Fruit fly (Drosophila melanogaster): ENCODE measurements around the gene CG4502.

CG4502 gene

dm6 chr2L:7204172-7204482, at the start of gene CG4502 (continued):
- TF ChIP-seq Bteb2 (GFP tag; optimal IDR thresholded peaks at IDR 0.05) (peak; percentile 51), Dp (GFP tag; optimal IDR thresholded peaks at IDR 0.05) (peak; percentile 100), CG8944 (GFP tag; optimal IDR thresholded peaks at IDR 0.05) (no peak), CG4820 (GFP tag; optimal IDR thresholded peaks at IDR 0.05) (no peak), MBD-R2 (GFP tag; IDR thresholded peaks at IDR 0.05) (peak; percentile 73), CG11456 (GFP tag; IDR thresholded peaks at IDR 0.05) (no peak), onecut (GFP tag; IDR thresholded peaks at IDR 0.05) (0 out of 2 replicates have a peak, but pooled peaks have one; percentile 8), CG8924 (tag; optimal IDR thresholded peaks at IDR 0.05) (peak; percentile 31), Ets97D (GFP tag; optimal IDR thresholded peaks at IDR 0.05) (peak; percentile 89), dmrt11E (tag; optimal IDR thresholded peaks at IDR 0.05) (no peak), sima (GFP tag; optimal IDR thresholded peaks at IDR 0.05) (no peak), Stat92E (GFP tag; optimal IDR thresholded peaks at IDR 0.05) (peak in 1 of 3 experiments; percentile 78), Sry-δ (GFP tag; optimal IDR thresholded peaks at IDR 0.05) (peak; percentile 98), pho (GFP tag; optimal IDR thresholded peaks at IDR 0.05) (peak; percentile 30), CG4617 (GFP tag; optimal IDR thresholded peaks at IDR 0.05; ENCODE audit: borderline replicate concordance) (no peak), vvl (GFP tag; IDR thresholded peaks at IDR 0.05) (peak; percentile 52), CG10431 (GFP tag; optimal IDR thresholded peaks at IDR 0.05) (no peak), Gsc (GFP tag; IDR thresholded peaks at IDR 0.05) (no peak), sim (GFP tag; IDR thresholded peaks at IDR 0.05) (no peak), tna (GFP tag; IDR thresholded peaks at IDR 0.05; ENCODE audit: partially characterized antibody) (peak; percentile 98), lilli (GFP tag; optimal IDR thresholded peaks at IDR 0.05) (peak; percentile 52), hb (GFP tag; IDR thresholded peaks at IDR 0.05; ENCODE audit: partially characterized antibody) (peak; percentile 99), lbe (GFP tag; optimal IDR thresholded peaks at IDR 0.05) (peak; percentile 30), CG1647 (GFP tag; optimal IDR thresholded peaks at IDR 0.05) (no peak), CG13287 (GFP tag; IDR thresholded peaks at IDR 0.05; ENCODE audit: partially characterized antibody) (peak; percentile 100), Spps (tag; optimal IDR thresholded peaks at IDR 0.05) (no peak), CG2120 (GFP tag; optimal IDR thresholded peaks at IDR 0.05) (peak; percentile 39), usp (GFP tag; optimal IDR thresholded peaks at IDR 0.05) (no peak), CG31441 (GFP tag; IDR thresholded peaks at IDR 0.05) (no peak), Hr51 (GFP tag; optimal IDR thresholded peaks at IDR 0.05) (no peak), cg (GFP tag; optimal IDR thresholded peaks at IDR 0.05) (no peak), ssp (GFP tag; IDR thresholded peaks at IDR 0.05) (peak; percentile 51; the same call in 1 of the 2 replicates), Bdp1 (GFP tag; optimal IDR thresholded peaks at IDR 0.05) (no peak), zen2 (GFP tag; IDR thresholded peaks at IDR 0.05; ENCODE audit: partially characterized antibody) (peak; percentile 100), caup (GFP tag; optimal IDR thresholded peaks at IDR 0.05; ENCODE audit: severe bottlenecking) (peak; percentile 9), fd64A (GFP tag; optimal IDR thresholded peaks at IDR 0.05) (no peak), emc (GFP tag; optimal IDR thresholded peaks at IDR 0.05) (no peak), Kr (GFP tag; optimal IDR thresholded peaks at IDR 0.05) (no peak), CG31388 (GFP tag; optimal IDR thresholded peaks at IDR 0.05) (no peak), CG12659 (GFP tag; optimal IDR thresholded peaks at IDR 0.05) (peak; percentile 77), CHES-1-like (GFP tag; optimal IDR thresholded peaks at IDR 0.05) (peak; percentile 50), PHDP (tag; optimal IDR thresholded peaks at IDR 0.05) (no peak), HmgD (GFP tag; optimal IDR thresholded peaks at IDR 0.05) (peak; percentile 40), shn (GFP tag; optimal IDR thresholded peaks at IDR 0.05) (no peak), CG15514 (GFP tag; optimal IDR thresholded peaks at IDR 0.05) (peak; percentile 78), zfh1 (GFP tag; IDR thresholded peaks at IDR 0.05) (0 out of 3 replicates have a peak, but pooled peaks have one; percentile 33), Ravus (GFP tag; IDR thresholded peaks at IDR 0.05) (no peak), Deaf1 (tag; optimal IDR thresholded peaks at IDR 0.05) (peak; percentile 6), CG4707 (GFP tag; optimal IDR thresholded peaks at IDR 0.05) (no peak), Doc3 (GFP tag; IDR thresholded peaks at IDR 0.05; ENCODE audit: partially characterized antibody) (peak; percentile 99), sqz (GFP tag; optimal IDR thresholded peaks at IDR 0.05) (peak; percentile 19)
